Fruit fly (Drosophila melanogaster): Measurements from ENCODE around the gene CG8892.

The CG8892 gene

dm6 chr2L:5027321-5028069 lies 46.1 kb upstream of the CG8892 start:
- no peak for TF ChIP-seq CG4496 (GFP tag; IDR thresholded peaks at IDR 0.05)
- no peak for TF ChIP-seq Snoo (tag; optimal IDR thresholded peaks at IDR 0.05)
- TF ChIP-seq fd96Ca (GFP tag; IDR thresholded peaks at IDR 0.05), result 0 out of 3 replicates have a peak, but pooled peaks have one; percentile 32
- TF ChIP-seq CG32121 (GFP tag; IDR thresholded peaks at IDR 0.05), result peak; percentile 11; the same call in 1 of the 2 replicates

dm6 chr2L:5025557-5025956 lies 44.2 kb upstream of the CG8892 start:
- TF ChIP-seq CG4496 (GFP tag; IDR thresholded peaks at IDR 0.05), result no peak

- TF ChIP-seq CG15710 (tag; optimal IDR thresholded peaks at IDR 0.05) (no peak), Ets98B (GFP tag; IDR thresholded peaks at IDR 0.05) (no peak), Snoo (tag; optimal IDR thresholded peaks at IDR 0.05) (no peak), Pif1A (GFP tag; optimal IDR thresholded peaks at IDR 0.05) (no peak), CG9948 (tag; optimal IDR thresholded peaks at IDR 0.05) (no peak), rn (GFP tag; IDR thresholded peaks at IDR 0.05) (no peak), CG17806 (tag; optimal IDR thresholded peaks at IDR 0.05) (no peak), Pif1B (GFP tag; optimal IDR thresholded peaks at IDR 0.05) (no peak), CG10348 (GFP tag; IDR thresholded peaks at IDR 0.05) (no peak)
Observed at dm6 chr2L:5022602-5023001, 41.2 kb upstream of the CG8892 start.

DNA sequence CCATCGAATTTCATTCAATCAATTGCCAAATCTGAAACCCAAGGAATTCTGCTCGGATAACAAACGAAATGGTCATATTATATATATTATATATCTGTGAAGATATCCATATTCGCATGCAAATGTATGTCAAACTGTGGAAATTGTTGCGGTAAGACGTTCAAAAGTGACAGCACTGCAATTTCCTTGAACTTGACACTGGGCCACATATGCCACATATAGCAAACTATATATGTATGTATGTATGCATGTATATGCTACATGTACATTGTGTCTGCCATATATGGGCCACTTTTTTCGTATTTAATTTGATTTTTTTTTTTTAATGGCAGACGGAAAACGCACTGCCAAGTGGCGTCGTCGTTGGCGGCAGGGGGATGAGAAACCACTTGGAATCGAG lies 39.1 kb upstream of the CG8892 start:
- TF ChIP-seq gl (tag; optimal IDR thresholded peaks at IDR 0.05) (no peak), EcR (GFP tag; optimal IDR thresholded peaks at IDR 0.05) (peak; percentile 20)

DNA sequence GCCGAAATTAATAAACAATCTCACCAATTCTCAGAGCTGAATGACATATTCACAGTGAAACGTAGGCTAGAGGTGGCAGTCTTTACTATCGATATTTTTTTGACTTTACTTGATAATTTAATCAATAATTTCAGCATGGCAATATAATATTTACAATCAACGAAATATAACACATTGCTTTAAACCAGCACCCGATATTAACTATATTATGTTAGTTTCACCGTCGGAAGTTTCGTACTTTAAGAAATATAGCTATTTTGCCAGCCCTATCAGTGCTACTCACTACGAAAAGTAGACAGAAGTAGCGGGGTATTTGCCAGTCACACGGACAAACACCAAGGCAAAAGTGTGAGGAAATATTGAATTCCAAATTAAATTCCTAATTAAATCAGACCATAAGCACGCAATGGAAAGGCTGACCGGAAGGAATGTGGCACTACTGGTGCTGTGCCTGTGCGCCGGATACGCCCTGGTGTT lies 29.4 kb upstream of the CG8892 start, which contains the start of the genes CG31917, Tfb5 and SelT:
Gene CG31917, minus strand, starts transcription at position 51 of the 477 bp plus-strand sequence.
Gene Tfb5, minus strand, starts transcription at position 51 of the 477 bp plus-strand sequence.
Gene SelT, plus strand, starts transcription at position 139 of the 477 bp plus-strand sequence.
- TF ChIP-seq CG10348 (GFP tag; IDR thresholded peaks at IDR 0.05) (no peak), CG8301 (tag; optimal IDR thresholded peaks at IDR 0.05) (no peak), CG32121 (GFP tag; IDR thresholded peaks at IDR 0.05) (no peak), Pif1B (GFP tag; optimal IDR thresholded peaks at IDR 0.05) (no peak), D1 (tag; optimal IDR thresholded peaks at IDR 0.05) (no peak), gl (tag; optimal IDR thresholded peaks at IDR 0.05) (no peak), CG34367 (tag; optimal IDR thresholded peaks at IDR 0.05) (no peak), Ets98B (GFP tag; IDR thresholded peaks at IDR 0.05) (no peak), fd96Ca (GFP tag; IDR thresholded peaks at IDR 0.05) (no peak), CG17806 (tag; optimal IDR thresholded peaks at IDR 0.05) (peak; percentile 13), CG15710 (tag; optimal IDR thresholded peaks at IDR 0.05) (peak; percentile 43), CG13204 (GFP tag; optimal IDR thresholded peaks at IDR 0.05) (no peak), Pif1A (GFP tag; optimal IDR thresholded peaks at IDR 0.05) (no peak), CG14655 (GFP tag; optimal IDR thresholded peaks at IDR 0.05) (no peak), CG8159 (tag; optimal IDR thresholded peaks at IDR 0.05) (peak; percentile 31), EcR (GFP tag; optimal IDR thresholded peaks at IDR 0.05) (peak; percentile 29)

DNA sequence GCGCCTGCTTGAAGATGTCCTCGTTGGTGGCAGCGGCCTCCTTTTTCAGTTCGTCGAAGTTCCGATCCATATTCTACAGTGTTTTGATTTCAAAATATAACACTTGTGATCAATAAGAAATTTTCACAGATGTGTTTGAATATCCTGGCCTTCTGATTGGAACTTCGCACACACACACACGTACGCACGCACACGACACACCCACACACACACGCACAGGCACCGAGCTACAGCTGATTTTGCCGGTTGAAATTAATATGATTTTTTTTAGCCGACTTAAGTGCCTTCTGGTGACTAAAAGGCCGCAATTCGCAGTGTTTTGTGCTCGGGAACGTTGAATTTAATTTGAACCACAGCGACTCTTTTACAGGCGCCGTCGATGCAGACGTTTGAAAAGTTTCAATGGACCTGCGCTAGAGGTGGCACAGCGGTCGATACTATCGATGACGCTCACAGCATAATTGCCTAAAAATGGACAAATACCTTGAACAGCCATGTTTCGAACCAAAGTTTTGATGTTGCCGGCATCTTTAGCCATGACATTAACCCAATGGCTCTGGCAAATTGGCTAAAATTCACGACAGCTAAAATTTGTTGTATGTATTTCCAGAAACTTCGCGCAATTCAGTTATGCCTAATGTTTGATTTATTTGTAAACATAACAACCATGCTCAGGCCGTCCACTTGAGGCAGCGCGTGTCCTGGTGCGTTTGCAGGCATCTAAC lies 28.1 kb upstream of the CG8892 start, which contains the start of gene Rtnl1:
Gene Rtnl1, minus strand, starts transcription at position 415 of the 725 bp plus-strand sequence.
- no peak for TF ChIP-seq Pif1A (GFP tag; optimal IDR thresholded peaks at IDR 0.05)
- TF ChIP-seq CG4496 (GFP tag; IDR thresholded peaks at IDR 0.05), result peak; percentile 34; the same call in 1 of the 3 replicates
- TF ChIP-seq CG32121 (GFP tag; IDR thresholded peaks at IDR 0.05), result no peak
- TF ChIP-seq CG8159 (tag; optimal IDR thresholded peaks at IDR 0.05), result no peak
- no peak for TF ChIP-seq fd96Ca (GFP tag; IDR thresholded peaks at IDR 0.05)
- TF ChIP-seq gl (tag; optimal IDR thresholded peaks at IDR 0.05), result no peak
- no peak for TF ChIP-seq CG14655 (GFP tag; optimal IDR thresholded peaks at IDR 0.05)
- no peak for TF ChIP-seq Pif1B (GFP tag; optimal IDR thresholded peaks at IDR 0.05)
- no peak for TF ChIP-seq CG15710 (tag; optimal IDR thresholded peaks at IDR 0.05)
- 0 out of 2 replicates have a peak, but pooled peaks have one; percentile 12 for TF ChIP-seq CG12605 (GFP tag; IDR thresholded peaks at IDR 0.05)
- TF ChIP-seq EcR (GFP tag; optimal IDR thresholded peaks at IDR 0.05), result peak; percentile 44
- TF ChIP-seq CG17806 (tag; optimal IDR thresholded peaks at IDR 0.05), result peak; percentile 11
- no peak for TF ChIP-seq CG8301 (tag; optimal IDR thresholded peaks at IDR 0.05)
- TF ChIP-seq CG34367 (tag; optimal IDR thresholded peaks at IDR 0.05), result no peak

DNA sequence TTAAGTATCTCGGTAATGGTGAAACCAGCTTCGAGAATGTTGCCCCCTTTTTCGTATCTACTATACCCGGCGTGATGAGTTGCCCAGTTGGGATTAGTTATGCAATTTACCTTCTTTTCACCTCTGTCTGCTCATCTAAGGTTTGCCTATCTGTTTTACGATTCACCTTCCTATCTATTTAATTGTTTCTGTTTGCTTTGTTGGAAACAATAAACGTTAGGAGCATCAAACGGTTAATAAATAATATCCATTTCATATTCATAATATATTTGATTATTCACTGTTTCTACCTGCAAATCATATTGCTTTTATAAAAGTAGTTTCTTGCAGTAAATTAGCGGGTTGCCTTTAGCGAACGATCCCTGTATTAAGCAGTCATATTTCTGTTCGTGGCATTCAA lies 25.9 kb upstream of the CG8892 start:
- TF ChIP-seq CG8159 (tag; optimal IDR thresholded peaks at IDR 0.05) (peak; percentile 0), Ets98B (GFP tag; IDR thresholded peaks at IDR 0.05) (peak; percentile 25; the same call in 1 of the 2 replicates), CG4496 (GFP tag; IDR thresholded peaks at IDR 0.05) (no peak), EcR (GFP tag; optimal IDR thresholded peaks at IDR 0.05) (peak; percentile 19)
